Fruit fly (Drosophila melanogaster) whole organism, embryonic: Measurements from ENCODE around the gene CG40160.
"Not testable (repeated sequence)": the region's sequence is repeated elsewhere in the genome, so short reads cannot be mapped to it uniquely, and the experiment has no call there.

Experiments used
- BEAF-32 ChIP-seq: fragments of 200-800 bp; sonication (Bioruptor generic); optimal IDR thresholded peaks from 3 replicates; lab custom pipeline; 2017; ENCODE audit warnings: missing biosample characterization, missing genetic modification characterization, mild to moderate bottlenecking, moderate library complexity, missing genetic modification reagents
- CG1024 ChIP-seq: fragments of 200-800 bp; sonication (Bioruptor generic); IDR thresholded peaks from 2 replicates; pipeline ENCODE4 v1.3.6; 2022; ENCODE audit warnings: missing biosample characterization, missing genetic modification characterization
- CG11085 ChIP-seq: fragments of 200-800 bp; sonication (Bioruptor generic); IDR thresholded peaks from 2 replicates; pipeline ENCODE4 v1.3.6; 2022; ENCODE audit warnings: missing biosample characterization, missing genetic modification characterization
- CG11093 ChIP-seq: fragments of 200-800 bp; sonication (Bioruptor generic); IDR thresholded peaks from 3 replicates; pipeline ENCODE4 v1.3.6; 2022; ENCODE audit warnings: missing biosample characterization, missing genetic modification characterization
- CG11456 ChIP-seq: fragments of 200-800 bp; sonication (Bioruptor generic); IDR thresholded peaks from 3 replicates; pipeline ENCODE4 v1.3.6; 2022; ENCODE audit warnings: missing biosample characterization, missing genetic modification characterization
- CG1233 ChIP-seq: fragments of 200-800 bp; sonication (Bioruptor generic); optimal IDR thresholded peaks from 4 replicates; lab custom pipeline; 2018; ENCODE audit warnings: missing biosample characterization, mild to moderate bottlenecking, missing genetic modification characterization
- CG13775 ChIP-seq: fragments of 200-800 bp; sonication (Bioruptor generic); optimal IDR thresholded peaks from 3 replicates; lab custom pipeline; 2017; ENCODE audit warnings: missing biosample characterization, mild to moderate bottlenecking, missing genetic modification characterization
- CG16813 ChIP-seq: fragments of 200-800 bp; sonication (Bioruptor generic); IDR thresholded peaks from 3 replicates; pipeline ENCODE4 v1.3.6; 2022; ENCODE audit warnings: missing biosample characterization, missing genetic modification characterization; ENCODE audit not compliant: partially characterized antibody
- CG16815 ChIP-seq: fragments of 200-800 bp; sonication (Bioruptor generic); optimal IDR thresholded peaks from 3 replicates; lab custom pipeline; 2017; ENCODE audit warnings: missing biosample characterization, mild to moderate bottlenecking, missing genetic modification characterization
- CG17361 ChIP-seq: fragments of 200-800 bp; sonication (Bioruptor generic); IDR thresholded peaks from 3 replicates; pipeline ENCODE4 v1.3.6; 2022; ENCODE audit warnings: missing biosample characterization, missing genetic modification characterization
- CG17385 ChIP-seq: fragments of 200-800 bp; sonication (Bioruptor generic); optimal IDR thresholded peaks from 3 replicates; lab custom pipeline; 2018; ENCODE audit warnings: missing biosample characterization, mild to moderate bottlenecking, missing genetic modification characterization
- CG17802 ChIP-seq: fragments of 200-800 bp; sonication (Bioruptor generic); optimal IDR thresholded peaks from 2 replicates; lab custom pipeline; 2018; ENCODE audit warnings: missing biosample characterization, mild to moderate bottlenecking, missing genetic modification characterization, moderate library complexity
- CG1792 ChIP-seq: fragments of 200-800 bp; sonication (Bioruptor generic); optimal IDR thresholded peaks from 2 replicates; lab custom pipeline; 2016; ENCODE audit warnings: missing biosample characterization, missing genetic modification characterization
- CG1832 ChIP-seq: fragments of 200-800 bp; sonication (Bioruptor generic); optimal IDR thresholded peaks from 2 replicates; lab custom pipeline; 2017; ENCODE audit warnings: missing biosample characterization, mild to moderate bottlenecking, missing genetic modification characterization, inconsistent platforms
- CG2120 ChIP-seq: fragments of 200-800 bp; sonication (Bioruptor generic); optimal IDR thresholded peaks from 3 replicates; lab custom pipeline; 2016; ENCODE audit warnings: missing biosample characterization, missing genetic modification characterization
- CG2129 ChIP-seq: fragments of 200-800 bp; sonication (Bioruptor generic); IDR thresholded peaks from 2 replicates; pipeline ENCODE4 v1.3.6; 2022; ENCODE audit warnings: missing biosample characterization, missing genetic modification characterization; ENCODE audit not compliant: partially characterized antibody
- CG2202 ChIP-seq: fragments of 200-800 bp; sonication (Bioruptor generic); optimal IDR thresholded peaks from 2 replicates; lab custom pipeline; 2018; ENCODE audit warnings: missing biosample characterization, mild to moderate bottlenecking, missing genetic modification characterization
- CG30020 ChIP-seq: fragments of 200-800 bp; optimal IDR thresholded peaks from 2 replicates; lab custom pipeline; 2019; ENCODE audit warnings: missing biosample characterization, mild to moderate bottlenecking, missing genetic modification characterization, moderate library complexity
- CG3065 ChIP-seq: fragments of 200-800 bp; sonication (Bioruptor generic); optimal IDR thresholded peaks from 2 replicates; lab custom pipeline; 2016; ENCODE audit warnings: missing biosample characterization, missing genetic modification characterization
- CG3995 ChIP-seq: fragments of 200-800 bp; sonication (Bioruptor generic); optimal IDR thresholded peaks from 3 replicates; lab custom pipeline; 2016; ENCODE audit warnings: missing biosample characterization, missing genetic modification characterization
- CG42726 ChIP-seq: fragments of 200-800 bp; sonication (Bioruptor generic); IDR thresholded peaks from 2 replicates; pipeline ENCODE4 v1.3.6; 2022; ENCODE audit warnings: missing biosample characterization, missing genetic modification characterization; ENCODE audit not compliant: partially characterized antibody
- CG4424 ChIP-seq: fragments of 200-800 bp; sonication (Bioruptor generic); optimal IDR thresholded peaks from 3 replicates; lab custom pipeline; 2016; ENCODE audit warnings: missing biosample characterization, missing genetic modification characterization
- CG6175 ChIP-seq: fragments of 200-800 bp; sonication (Bioruptor generic); IDR thresholded peaks from 3 replicates; pipeline ENCODE4 v1.3.6; 2022; ENCODE audit warnings: missing biosample characterization, missing genetic modification characterization
- CG6689 ChIP-seq: fragments of 200-800 bp; sonication (Bioruptor generic); IDR thresholded peaks from 2 replicates; pipeline ENCODE4 v1.3.6; 2022; ENCODE audit warnings: missing biosample characterization, missing genetic modification characterization
- CG6854 ChIP-seq: fragments of 200-800 bp; sonication (Bioruptor generic); optimal IDR thresholded peaks from 3 replicates; lab custom pipeline; 2017; ENCODE audit warnings: missing biosample characterization, mild to moderate bottlenecking, missing genetic modification characterization
- CG7357 ChIP-seq: fragments of 200-800 bp; sonication (Bioruptor generic); IDR thresholded peaks from 3 replicates; pipeline ENCODE4 v1.3.6; 2022; ENCODE audit warnings: missing biosample characterization, missing genetic modification characterization
- CG7928 ChIP-seq: fragments of 200-800 bp; sonication (Bioruptor generic); optimal IDR thresholded peaks from 2 replicates; lab custom pipeline; 2017; ENCODE audit warnings: missing biosample characterization, mild to moderate bottlenecking, missing genetic modification characterization
- CG8765 ChIP-seq: fragments of 200-800 bp; sonication (Bioruptor generic); IDR thresholded peaks from 2 replicates; pipeline ENCODE4 v1.3.6; 2022; ENCODE audit warnings: missing biosample characterization, missing genetic modification characterization
- CG9817 ChIP-seq: fragments of 200-800 bp; sonication (Bioruptor generic); optimal IDR thresholded peaks from 2 replicates; lab custom pipeline; 2018; ENCODE audit warnings: missing biosample characterization, mild to moderate bottlenecking, missing genetic modification characterization, moderate library complexity
- Dek ChIP-seq: fragments of 200-800 bp; sonication (Bioruptor generic); optimal IDR thresholded peaks from 3 replicates; lab custom pipeline; 2019; ENCODE audit warnings: missing biosample characterization, mild to moderate bottlenecking, missing genetic modification characterization, moderate library complexity
- Dfd ChIP-seq, 2 experiments: fragments of >200 bp; optimal IDR thresholded peaks; 2 replicates each; lab custom pipeline; 2017; ENCODE audit warnings: missing biosample characterization in 2 of 2, missing genetic modification characterization in 2 of 2
- Dip3 ChIP-seq: fragments of 200-800 bp; sonication (Bioruptor generic); optimal IDR thresholded peaks from 3 replicates; lab custom pipeline; 2016; ENCODE audit warnings: missing biosample characterization, missing genetic modification characterization
- HmgD ChIP-seq: fragments of 200-800 bp; sonication (Bioruptor generic); optimal IDR thresholded peaks from 3 replicates; lab custom pipeline; 2016; ENCODE audit warnings: missing biosample characterization, missing genetic modification characterization
- Vsx1 ChIP-seq: fragments of 200-800 bp; sonication (Bioruptor generic); optimal IDR thresholded peaks from 2 replicates; lab custom pipeline; 2017; ENCODE audit warnings: missing biosample characterization, mild to moderate bottlenecking, missing genetic modification characterization, missing genetic modification reagents
- br ChIP-seq: fragments of >200 bp; optimal IDR thresholded peaks from 2 replicates; lab custom pipeline; 2017
- chinmo ChIP-seq: fragments of 200-800 bp; sonication (Bioruptor generic); IDR thresholded peaks from 4 replicates; pipeline ENCODE4 v1.3.6; 2022; ENCODE audit warnings: missing biosample characterization, missing genetic modification characterization; ENCODE audit not compliant: partially characterized antibody
- corto ChIP-seq: fragments of 200-800 bp; sonication (Bioruptor generic); optimal IDR thresholded peaks from 2 replicates; lab custom pipeline; 2016; ENCODE audit warnings: missing biosample characterization, mild to moderate bottlenecking, missing genetic modification characterization, moderate library complexity
- ftz-f1 ChIP-seq: fragments of 200-800 bp; sonication (Bioruptor generic); optimal IDR thresholded peaks from 2 replicates; lab custom pipeline; 2016; ENCODE audit warnings: missing biosample characterization, missing genetic modification characterization
- lola ChIP-seq, 3 experiments: fragments of >200 bp in 2 of 3; fragments of 200-800 bp in 1 of 3; sonication (Bioruptor generic) in 1 of 3; optimal IDR thresholded peaks; 2 replicates each; lab custom pipeline; 2017 to 2019; ENCODE audit warnings: missing biosample characterization in 3 of 3, missing genetic modification characterization in 3 of 3, mild to moderate bottlenecking in 1 of 3, moderate library complexity in 1 of 3
- mld ChIP-seq: fragments of 200-800 bp; sonication (Bioruptor generic); IDR thresholded peaks from 3 replicates; pipeline ENCODE4 v1.3.6; 2022; ENCODE audit warnings: missing biosample characterization, missing genetic modification characterization; ENCODE audit not compliant: partially characterized antibody
- oc ChIP-seq: fragments of 200-800 bp; sonication (Bioruptor generic); optimal IDR thresholded peaks from 2 replicates; lab custom pipeline; 2018; ENCODE audit warnings: missing biosample characterization, mild to moderate bottlenecking, missing genetic modification characterization, moderate library complexity
- p53 ChIP-seq: fragments of 200-800 bp; sonication (Bioruptor generic); optimal IDR thresholded peaks from 2 replicates; lab custom pipeline; 2016; ENCODE audit warnings: missing biosample characterization, missing genetic modification characterization
- psq ChIP-seq: fragments of 200-800 bp; sonication (Bioruptor generic); optimal IDR thresholded peaks from 2 replicates; lab custom pipeline; 2017; ENCODE audit warnings: missing biosample characterization, missing genetic modification characterization
- row ChIP-seq: fragments of 200-800 bp; sonication (Bioruptor generic); IDR thresholded peaks from 3 replicates; pipeline ENCODE4 v1.3.6; 2022; ENCODE audit warnings: missing biosample characterization, missing genetic modification characterization
- slou ChIP-seq: fragments of 200-800 bp; sonication (Bioruptor generic); optimal IDR thresholded peaks from 3 replicates; lab custom pipeline; 2016; ENCODE audit warnings: missing biosample characterization, missing genetic modification characterization
- ssp ChIP-seq: fragments of 200-800 bp; sonication (Bioruptor generic); IDR thresholded peaks from 2 replicates; pipeline ENCODE4 v1.3.6; 2022; ENCODE audit warnings: missing biosample characterization, missing genetic modification characterization
- twi ChIP-seq: fragments of 200-800 bp; optimal IDR thresholded peaks from 2 replicates; lab custom pipeline; 2019; ENCODE audit warnings: missing biosample characterization, mild to moderate bottlenecking, missing genetic modification characterization, moderate library complexity
- vfl ChIP-seq: fragments of 200-800 bp; sonication (Bioruptor generic); optimal IDR thresholded peaks from 2 replicates; lab custom pipeline; 2016; ENCODE audit warnings: missing biosample characterization, missing genetic modification characterization
- wek ChIP-seq: fragments of 200-800 bp; sonication (Bioruptor generic); optimal IDR thresholded peaks from 3 replicates; lab custom pipeline; 2018; ENCODE audit warnings: missing biosample characterization, mild to moderate bottlenecking, missing genetic modification characterization, moderate library complexity

CG40160 gene

DNA sequence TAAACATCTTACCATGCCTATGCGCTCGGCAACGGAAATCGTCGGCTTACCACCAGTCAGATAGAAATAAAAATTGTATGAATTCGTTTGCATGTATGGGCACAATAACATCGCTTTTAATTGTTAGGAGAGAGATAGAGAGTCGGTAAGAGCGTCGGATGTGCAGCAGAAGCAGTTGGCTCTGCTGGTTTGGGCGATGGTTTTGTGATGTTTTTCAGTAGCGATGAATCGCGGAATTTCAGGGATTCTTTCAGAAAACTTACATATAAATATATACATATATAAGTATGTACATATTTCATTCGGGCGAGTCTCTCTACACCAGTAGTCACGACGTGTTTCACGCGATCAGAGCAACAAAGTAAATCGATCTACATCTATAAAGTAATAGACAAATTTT lies at the start of gene CG40160:
TSS of gene CG40160 (plus strand) at position 301 of the 400 bp plus-strand sequence.
- not testable (repeated sequence) for TF ChIP-seq HmgD; CG13775 (GFP tag; lab: Kevin White, UChicago); CG1792 (GFP tag; lab: Kevin White, UChicago)

DNA sequence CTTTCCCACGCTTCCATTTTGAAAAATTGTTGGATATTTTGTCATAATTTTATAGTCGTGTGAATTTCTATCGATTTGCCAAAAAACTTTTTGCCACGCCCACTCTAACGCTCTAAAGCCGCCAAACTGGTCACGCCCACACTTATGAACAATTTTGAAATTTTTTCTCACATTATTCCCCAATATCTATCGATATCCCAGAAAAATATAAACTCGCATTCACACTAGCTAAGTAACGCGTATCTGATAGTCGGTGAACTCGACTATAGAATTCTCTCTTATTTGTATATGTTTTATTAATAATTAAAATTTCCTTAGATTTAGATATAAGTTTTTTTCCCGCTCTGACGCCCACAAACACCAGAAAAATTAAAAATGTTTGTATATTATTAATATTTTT lies 8.4 kb downstream of the CG40160 start:
- TF ChIP-seq CG17802 (tag; lab: Kevin White, UChicago), result peak; percentile 71
- no peak for TF ChIP-seq CG11085 (GFP tag; lab: Robert Waterston, UW)
- TF ChIP-seq twi, result no peak
- TF ChIP-seq CG9817 (tag; lab: Kevin White, UChicago), result no peak
- TF ChIP-seq CG7357, result 0 out of 3 replicates have a peak, but pooled peaks have one; percentile 28
- no peak for TF ChIP-seq CG11456 (GFP tag; lab: Robert Waterston, UW)
- TF ChIP-seq Dip3 (GFP tag; lab: Kevin White, UChicago), result no peak
- TF ChIP-seq CG2129 (GFP tag; lab: Robert Waterston, UW), result no peak
- peak; percentile 90 for TF ChIP-seq CG30020 (tag; lab: Kevin White, UChicago)
- no peak for TF ChIP-seq CG17385 (GFP tag; lab: Kevin White, UChicago)
- TF ChIP-seq br (lab: Kevin White, UChicago), result no peak
- TF ChIP-seq CG7928 (GFP tag; lab: Kevin White, UChicago), result no peak
- peak; percentile 24 for TF ChIP-seq CG3065 (GFP tag; lab: Kevin White, UChicago)
- no peak for TF ChIP-seq chinmo (GFP tag; lab: Robert Waterston, UW)
- no peak for TF ChIP-seq CG8765 (GFP tag; lab: Robert Waterston, UW)
- TF ChIP-seq CG16813 (GFP tag; lab: Robert Waterston, UW), result no peak
- no peak for TF ChIP-seq ftz-f1 (GFP tag; lab: Kevin White, UChicago)
- no peak for TF ChIP-seq CG6689 (GFP tag; lab: Robert Waterston, UW)
- no peak for TF ChIP-seq slou (GFP tag; lab: Kevin White, UChicago)
- no peak for TF ChIP-seq mld (GFP tag; lab: Robert Waterston, UW)
- no peak for TF ChIP-seq Dfd (GFP tag; optimal IDR thresholded peaks at IDR 0.05; lab: Kevin White, UChicago)
- TF ChIP-seq CG4424, result no peak
- TF ChIP-seq p53 (GFP tag; lab: Kevin White, UChicago), result no peak
- TF ChIP-seq CG3995 (GFP tag; lab: Kevin White, UChicago), result peak; percentile 35
- no peak for TF ChIP-seq CG2120 (GFP tag; lab: Kevin White, UChicago)
- peak; percentile 78 for TF ChIP-seq ssp (GFP tag; lab: Robert Waterston, UW)
- TF ChIP-seq corto, result no peak
- no peak for TF ChIP-seq lola (GFP tag; optimal IDR thresholded peaks at IDR 0.05; lab: Kevin White, UChicago)
- no peak for TF ChIP-seq Vsx1 (GFP tag; lab: Kevin White, UChicago)
- no peak for TF ChIP-seq psq (GFP tag; lab: Kevin White, UChicago)
- TF ChIP-seq CG16815 (GFP tag; lab: Kevin White, UChicago), result no peak
- TF ChIP-seq CG1832 (GFP tag; lab: Kevin White, UChicago), result no peak
- TF ChIP-seq CG11093 (GFP tag; lab: Robert Waterston, UW), result no peak
- TF ChIP-seq Dek, result no peak
- TF ChIP-seq CG6854 (GFP tag; lab: Kevin White, UChicago), result no peak
- no peak for TF ChIP-seq vfl (GFP tag; lab: Kevin White, UChicago)
- TF ChIP-seq CG17361 (GFP tag; lab: Robert Waterston, UW), result 0 out of 3 replicates have a peak, but pooled peaks have one; percentile 11
- no peak for TF ChIP-seq CG6175 (GFP tag; lab: Robert Waterston, UW)
- no peak for TF ChIP-seq CG2202 (tag; lab: Kevin White, UChicago)
- TF ChIP-seq wek (GFP tag; lab: Kevin White, UChicago), result no peak
- no peak for TF ChIP-seq oc (tag; lab: Kevin White, UChicago)
- peak; percentile 28; the same call in 1 of the 3 replicates for TF ChIP-seq row (GFP tag; lab: Robert Waterston, UW)
- no peak for TF ChIP-seq CG1233 (GFP tag; lab: Kevin White, UChicago)
- TF ChIP-seq CG1024 (GFP tag; lab: Robert Waterston, UW), result peak; percentile 79
- TF ChIP-seq BEAF-32 (GFP tag; lab: Kevin White, UChicago), result peak; percentile 9
- TF ChIP-seq CG42726 (GFP tag; lab: Robert Waterston, UW), result no peak
